Worm (Caenorhabditis elegans) whole organism, mixed stage, embryonic: Measurements from ENCODE around the gene parg-2.

Experiments
- lin-32 ChIP-seq: fragments of 200-800 bp; sonication (Bioruptor generic); optimal IDR thresholded peaks from 2 replicates; lab custom pipeline; 2018; ENCODE audit warnings: mild to moderate bottlenecking, missing genetic modification characterization, missing compliant biosample characterization
- lsy-2 ChIP-seq: fragments of 150-350 bp; optimal IDR thresholded peaks from 2 replicates; lab custom pipeline; 2014; ENCODE audit warnings: missing biosample characterization, missing genetic modification characterization
- mab-5 ChIP-seq: fragments of 150-350 bp; optimal IDR thresholded peaks from 2 replicates; lab custom pipeline; 2014; ENCODE audit warnings: missing biosample characterization, missing genetic modification characterization
- nhr-76 ChIP-seq: sonication (generic microtip); optimal IDR thresholded peaks from 2 replicates; lab custom pipeline; 2017; ENCODE audit warnings: missing biosample characterization, missing genetic modification characterization
- pha-4 ChIP-seq: fragments of 150-350 bp; optimal IDR thresholded peaks from 2 replicates; lab custom pipeline; 2018; ENCODE audit warnings: missing biosample characterization, missing genetic modification reagents, missing genetic modification characterization
- snpc-4 ChIP-seq: fragments of 150-350 bp; optimal IDR thresholded peaks from 2 replicates; lab custom pipeline; 2014; ENCODE audit warnings: missing biosample characterization, missing genetic modification characterization
- ztf-11 ChIP-seq: fragments of 150-350 bp; optimal IDR thresholded peaks from 2 replicates; lab custom pipeline; 2014; ENCODE audit warnings: missing biosample characterization, missing genetic modification characterization

- no peak for TF ChIP-seq lsy-2 (tag; lab: Kevin White, UChicago)
- no peak for TF ChIP-seq snpc-4 (tag; lab: Kevin White, UChicago)
- no peak for TF ChIP-seq pha-4 (tag; lab: Kevin White, UChicago)
- TF ChIP-seq nhr-76: no peak
- TF ChIP-seq ztf-11 (tag; lab: Kevin White, UChicago): no peak
- TF ChIP-seq lin-32 (GFP tag; lab: Kevin White, UChicago): no peak
- TF ChIP-seq mab-5: no peak
Observed at ce11 chrIV:8761896-8762295, 47.0 kb upstream of the parg-2 start, which contains the start of the genes F20C5.11 and klp-11.
